Fruit fly (Drosophila melanogaster): ENCODE measurements around the gene CG7049.

Gene CG7049

dm6 chr3L:137596-138169, 38.3 kb downstream of the CG7049 start:
- TF ChIP-seq twi (tag; optimal IDR thresholded peaks at IDR 0.05) (peak; percentile 6), Sox100B (GFP tag; optimal IDR thresholded peaks at IDR 0.05) (no peak), CG11398 (GFP tag; optimal IDR thresholded peaks at IDR 0.05) (no peak), Pdp1 (GFP tag; optimal IDR thresholded peaks at IDR 0.05) (no peak), Atf3 (GFP tag; optimal IDR thresholded peaks at IDR 0.05) (no peak), CG4617 (GFP tag; optimal IDR thresholded peaks at IDR 0.05; ENCODE audit: borderline replicate concordance) (no peak), D (optimal IDR thresholded peaks at IDR 0.05) (peak; percentile 46), D (GFP tag; optimal IDR thresholded peaks at IDR 0.05) (no peak), Hmx (GFP tag; optimal IDR thresholded peaks at IDR 0.05) (no peak), so (GFP tag; IDR thresholded peaks at IDR 0.05) (peak; percentile 24; the same call in 1 of the 3 replicates), Blimp-1 (GFP tag; optimal IDR thresholded peaks at IDR 0.05) (peak; percentile 73), tgo (GFP tag; IDR thresholded peaks at IDR 0.05) (no peak), sr (GFP tag; IDR thresholded peaks at IDR 0.05) (peak; percentile 98), NfI (GFP tag; optimal IDR thresholded peaks at IDR 0.05) (no peak), pros (GFP tag; optimal IDR thresholded peaks at IDR 0.05) (peak; percentile 52), chinmo (GFP tag; IDR thresholded peaks at IDR 0.05; ENCODE audit: partially characterized antibody) (peak; percentile 70; the same call in 1 of the 4 replicates), unpg (GFP tag; optimal IDR thresholded peaks at IDR 0.05) (no peak), nerfin-1 (tag; optimal IDR thresholded peaks at IDR 0.05) (peak; percentile 10), CG4707 (GFP tag; optimal IDR thresholded peaks at IDR 0.05) (no peak), Fer1 (GFP tag; optimal IDR thresholded peaks at IDR 0.05) (no peak), sc (optimal IDR thresholded peaks at IDR 0.05) (no peak), sc (GFP tag; optimal IDR thresholded peaks at IDR 0.05) (no peak), CG4360 (GFP tag; IDR thresholded peaks at IDR 0.05) (peak; percentile 76), H15 (GFP tag; IDR thresholded peaks at IDR 0.05) (no peak), vvl (GFP tag; IDR thresholded peaks at IDR 0.05) (no peak), CG15601 (tag; optimal IDR thresholded peaks at IDR 0.05) (no peak), CG8765 (GFP tag; IDR thresholded peaks at IDR 0.05) (no peak), Med (GFP tag) (peak; percentile 12), Fer2 (tag; optimal IDR thresholded peaks at IDR 0.05) (no peak), crc (GFP tag; optimal IDR thresholded peaks at IDR 0.05) (no peak), kni (GFP tag; optimal IDR thresholded peaks at IDR 0.05) (peak; percentile 35), prd (optimal IDR thresholded peaks at IDR 0.05) (no peak), prd (GFP tag; IDR thresholded peaks at IDR 0.05) (no peak), ttk (GFP tag; IDR thresholded peaks at IDR 0.05) (no peak), D19A (tag; optimal IDR thresholded peaks at IDR 0.05) (no peak), eve (GFP tag; optimal IDR thresholded peaks at IDR 0.05) (no peak), CG10267 (tag; optimal IDR thresholded peaks at IDR 0.05) (no peak), insv (GFP tag; optimal IDR thresholded peaks at IDR 0.05) (no peak), pb (GFP tag; optimal IDR thresholded peaks at IDR 0.05) (no peak), disco-r (GFP tag; optimal IDR thresholded peaks at IDR 0.05) (no peak), bowl (GFP tag; IDR thresholded peaks at IDR 0.05) (no peak), sd (tag; optimal IDR thresholded peaks at IDR 0.05) (peak; percentile 74), Taf1 (GFP tag; IDR thresholded peaks at IDR 0.05) (no peak), CG2199 (GFP tag; IDR thresholded peaks at IDR 0.05) (0 out of 3 replicates have a peak, but pooled peaks have one; percentile 15), gro (GFP tag; optimal IDR thresholded peaks at IDR 0.05) (no peak), toy (GFP tag; IDR thresholded peaks at IDR 0.05) (no peak)
